Fruit fly (Drosophila melanogaster): ENCODE measurements around the gene SKIP.

Gene SKIP

DNA sequence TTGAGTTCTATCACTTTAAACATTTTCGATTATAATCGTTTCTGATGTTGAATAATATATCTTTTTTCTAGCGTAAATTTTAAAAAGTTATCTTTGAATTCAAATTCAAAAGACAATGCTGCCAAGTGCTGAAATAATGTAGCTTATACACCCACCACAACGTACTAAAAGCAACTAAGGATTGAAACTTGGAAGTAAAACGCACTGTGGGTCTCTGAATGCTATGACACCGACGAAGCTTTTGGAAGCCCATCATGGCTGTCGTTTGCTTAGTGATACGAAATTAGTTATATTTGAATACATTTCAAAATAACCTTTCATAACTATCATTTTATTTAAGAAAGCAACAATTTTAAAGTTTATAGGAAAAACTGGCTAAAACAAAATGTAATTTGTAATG lies 39.7 kb upstream of the SKIP start:
- no peak for TF ChIP-seq foxo (GFP tag; optimal IDR thresholded peaks at IDR 0.05)
- TF ChIP-seq Myc (optimal IDR thresholded peaks at IDR 0.05): peak; percentile 60
- peak; percentile 77 for TF ChIP-seq Dif (GFP tag; optimal IDR thresholded peaks at IDR 0.05; ENCODE audit: partially characterized antibody)

- TF ChIP-seq Hr83 (GFP tag; optimal IDR thresholded peaks at IDR 0.05; ENCODE audit: poor library complexity, severe bottlenecking): no peak
- TF ChIP-seq Sp1 (GFP tag; optimal IDR thresholded peaks at IDR 0.05): no peak
- TF ChIP-seq rgr (GFP tag; optimal IDR thresholded peaks at IDR 0.05): no peak
- TF ChIP-seq Myc (optimal IDR thresholded peaks at IDR 0.05): no peak
- TF ChIP-seq fru (GFP tag; optimal IDR thresholded peaks at IDR 0.05): no peak
- no peak for TF ChIP-seq OdsH (GFP tag; optimal IDR thresholded peaks at IDR 0.05)
- TF ChIP-seq Hr78 (GFP tag; optimal IDR thresholded peaks at IDR 0.05): no peak
- TF ChIP-seq woc (GFP tag; optimal IDR thresholded peaks at IDR 0.05): no peak
- no peak for TF ChIP-seq Mio (GFP tag; optimal IDR thresholded peaks at IDR 0.05)
- TF ChIP-seq N (GFP tag; optimal IDR thresholded peaks at IDR 0.05): no peak
- no peak for TF ChIP-seq CrebA (GFP tag; optimal IDR thresholded peaks at IDR 0.05; ENCODE audit: borderline replicate concordance)
Measured at dm6 chr3R:22096893-22097292, 36.7 kb upstream of the SKIP start.

DNA sequence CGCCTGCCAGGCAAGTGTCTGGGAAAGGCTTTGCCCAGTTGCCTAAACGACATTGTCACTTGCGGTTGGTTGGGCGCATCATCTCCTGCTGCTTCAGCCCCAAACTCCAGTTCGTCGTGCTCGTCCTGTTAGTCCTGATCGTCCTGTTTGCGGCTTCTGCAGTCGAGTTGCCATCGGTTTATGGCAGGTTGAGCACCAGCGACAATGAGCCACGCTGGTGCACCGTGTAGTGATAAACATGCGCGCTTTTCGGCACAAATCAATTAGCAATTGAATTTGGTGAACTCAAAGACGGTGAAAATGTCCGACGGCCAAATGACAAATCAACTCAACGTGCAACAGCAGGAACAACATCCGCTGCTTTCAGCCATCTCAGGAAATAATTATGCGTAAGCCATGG lies 30.5 kb upstream of the SKIP start, which contains the start of gene CG13407:
Gene CG13407, plus strand, starts transcription at position 301 of the 400 bp plus-strand sequence.
- TF ChIP-seq Hr83 (GFP tag; optimal IDR thresholded peaks at IDR 0.05; ENCODE audit: poor library complexity, severe bottlenecking) (no peak), ey (GFP tag; optimal IDR thresholded peaks at IDR 0.05) (no peak), N (GFP tag; optimal IDR thresholded peaks at IDR 0.05) (no peak), rgr (GFP tag; optimal IDR thresholded peaks at IDR 0.05) (no peak), Jra (GFP tag; optimal IDR thresholded peaks at IDR 0.05) (no peak), Hnf4 (GFP tag; optimal IDR thresholded peaks at IDR 0.05) (no peak), Rel (GFP tag; optimal IDR thresholded peaks at IDR 0.05) (no peak), Rel (tag; optimal IDR thresholded peaks at IDR 0.05) (no peak), Abd-B (GFP tag; optimal IDR thresholded peaks at IDR 0.05) (no peak), usp (GFP tag; optimal IDR thresholded peaks at IDR 0.05) (no peak), Vsx2 (GFP tag; optimal IDR thresholded peaks at IDR 0.05; ENCODE audit: partially characterized antibody) (no peak), pan (optimal IDR thresholded peaks at IDR 0.05) (no peak), Dfd (GFP tag; optimal IDR thresholded peaks at IDR 0.05) (no peak), tai (GFP tag; optimal IDR thresholded peaks at IDR 0.05) (no peak), Dif (GFP tag; optimal IDR thresholded peaks at IDR 0.05; ENCODE audit: partially characterized antibody) (no peak), GATAd (GFP tag; optimal IDR thresholded peaks at IDR 0.05) (no peak)

DNA sequence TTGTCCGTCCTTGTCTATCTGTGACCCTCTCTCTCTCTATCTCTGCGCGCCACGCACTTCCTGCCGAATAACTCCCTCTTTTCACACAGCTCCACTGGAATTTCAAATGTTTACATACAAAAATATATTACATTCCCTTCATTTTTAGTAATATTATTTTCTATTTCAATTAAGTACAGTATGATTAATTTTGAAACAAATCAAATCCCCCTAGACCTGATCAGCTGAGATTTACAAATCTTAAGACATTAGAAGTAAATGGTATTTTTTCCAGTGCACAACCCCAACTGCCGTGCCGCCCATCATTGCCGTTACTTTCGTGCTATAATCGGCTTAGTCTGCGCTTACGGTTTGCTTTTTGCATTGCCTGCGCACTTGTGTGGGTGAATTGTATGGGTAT lies 25.3 kb upstream of the SKIP start:
- no peak for TF ChIP-seq ey (GFP tag; optimal IDR thresholded peaks at IDR 0.05)
- TF ChIP-seq CrebA (GFP tag; optimal IDR thresholded peaks at IDR 0.05; ENCODE audit: borderline replicate concordance): no peak
- TF ChIP-seq Vsx2 (GFP tag; optimal IDR thresholded peaks at IDR 0.05; ENCODE audit: partially characterized antibody): no peak
- no peak for TF ChIP-seq usp (GFP tag; optimal IDR thresholded peaks at IDR 0.05)
- TF ChIP-seq jim (GFP tag; optimal IDR thresholded peaks at IDR 0.05): no peak

DNA sequence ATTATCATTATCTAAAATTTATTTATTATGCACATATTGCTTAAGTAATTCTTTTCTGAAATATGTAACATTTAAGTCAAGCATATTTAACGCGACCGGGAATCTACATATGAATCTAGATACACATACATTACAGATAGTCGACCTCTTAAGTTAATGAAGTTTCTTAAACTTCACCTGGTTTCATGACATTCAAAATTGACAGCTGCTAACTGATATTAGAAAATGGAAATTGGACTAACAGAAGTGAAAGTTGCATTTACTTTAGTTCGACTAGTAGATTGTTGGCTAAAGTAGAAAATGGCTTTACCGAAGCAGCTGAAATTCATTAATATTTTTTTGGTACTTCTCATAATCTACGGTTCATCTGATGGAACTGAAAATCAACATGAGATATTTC lies 20.5 kb upstream of the SKIP start, which contains the start of gene Ir94a:
Gene Ir94a, plus strand, starts transcription at position 301 of the 400 bp plus-strand sequence.
- TF ChIP-seq Vsx2 (GFP tag; optimal IDR thresholded peaks at IDR 0.05; ENCODE audit: partially characterized antibody) (no peak), br (GFP tag; optimal IDR thresholded peaks at IDR 0.05) (no peak), Abd-B (GFP tag; optimal IDR thresholded peaks at IDR 0.05) (no peak), psq (GFP tag; optimal IDR thresholded peaks at IDR 0.05) (no peak), CG9705 (GFP tag; optimal IDR thresholded peaks at IDR 0.05) (no peak), foxo (GFP tag; optimal IDR thresholded peaks at IDR 0.05) (no peak), fru (GFP tag; optimal IDR thresholded peaks at IDR 0.05) (no peak), dl (GFP tag; optimal IDR thresholded peaks at IDR 0.05; ENCODE audit: insufficient read depth in 1 of 2, partially characterized antibody in 2 of 2) (no peak), dmrt93B (GFP tag; optimal IDR thresholded peaks at IDR 0.05) (no peak), rgr (GFP tag; optimal IDR thresholded peaks at IDR 0.05) (no peak), Myc (optimal IDR thresholded peaks at IDR 0.05) (no peak), woc (GFP tag; optimal IDR thresholded peaks at IDR 0.05) (no peak), sv (GFP tag; optimal IDR thresholded peaks at IDR 0.05) (no peak), CG32264 (GFP tag; optimal IDR thresholded peaks at IDR 0.05) (no peak), Jra (GFP tag; optimal IDR thresholded peaks at IDR 0.05) (no peak), HLH106 (tag; optimal IDR thresholded peaks at IDR 0.05) (no peak), Dif (GFP tag; optimal IDR thresholded peaks at IDR 0.05; ENCODE audit: partially characterized antibody) (no peak), OdsH (GFP tag; optimal IDR thresholded peaks at IDR 0.05) (no peak), Rel (GFP tag; optimal IDR thresholded peaks at IDR 0.05) (no peak), Rel (tag; optimal IDR thresholded peaks at IDR 0.05) (no peak), lola (GFP tag; optimal IDR thresholded peaks at IDR 0.05) (no peak)
